Worm (Caenorhabditis elegans): ENCODE results near the gene F21D5.3.

DNA sequence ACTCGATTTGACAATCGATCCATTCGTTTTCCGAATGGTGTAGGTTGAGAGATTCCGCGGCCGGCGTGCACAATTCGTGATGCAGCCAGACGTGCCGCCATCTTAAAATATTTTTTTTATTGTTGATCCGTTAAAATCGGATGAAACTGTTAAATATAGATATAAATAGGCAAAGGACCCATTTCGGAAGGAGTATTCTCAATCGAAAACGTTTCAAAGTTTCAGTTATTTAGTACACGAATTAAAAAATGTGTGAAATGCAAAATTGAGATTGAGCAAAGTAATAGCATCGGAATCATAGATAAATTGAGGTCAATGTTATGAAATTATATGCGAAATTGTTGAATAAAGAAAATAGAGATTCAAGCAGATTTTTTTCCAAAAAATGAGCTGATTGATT lies 9.3 kb downstream of the F21D5.3 start, which contains the start of gene mrps-33:
- TF ChIP-seq lsy-2 (tag; optimal IDR thresholded peaks at IDR 0.05) (no peak), nhr-237 (tag; optimal IDR thresholded peaks at IDR 0.05) (no peak)

Data from whole organism, L4 larva.